Comparison of ENCODE assay signal across 1 fruit fly cellular context in genomic region chrX:15731968-15732367, dm6.
TF ChIP-seq lines count a peak whose summit lies in the region.

TSS of gene CG8191 (plus strand) at chrX:15732178.

TF ChIP-seq in whole organism, embryonic, 481 proteins besides CTCF, POLR2A, EP300 and RAD21 (continued from another document and continues in another):
- TF ChIP-seq ATbp (GFP tag; optimal IDR thresholded peaks at IDR 0.05; lab: Kevin White, UChicago) (no peak), ftz-f1 (GFP tag; optimal IDR thresholded peaks at IDR 0.05; lab: Kevin White, UChicago) (no peak), Max (GFP tag; optimal IDR thresholded peaks at IDR 0.05; lab: Kevin White, UChicago) (no peak), CG17612 (GFP tag; IDR thresholded peaks at IDR 0.05; lab: Robert Waterston, UW) (no peak), CG1233 (GFP tag; optimal IDR thresholded peaks at IDR 0.05; lab: Kevin White, UChicago) (no peak), vnd (GFP tag; IDR thresholded peaks at IDR 0.05; lab: Robert Waterston, UW; ENCODE audit: partially characterized antibody) (peak; percentile 61; the same call in 2 of the 3 replicates), fu2 (GFP tag; optimal IDR thresholded peaks at IDR 0.05; lab: Kevin White, UChicago) (no peak), nom (GFP tag; optimal IDR thresholded peaks at IDR 0.05; lab: Kevin White, UChicago) (no peak), sob (GFP tag; IDR thresholded peaks at IDR 0.05; lab: Robert Waterston, UW) (no peak), ase (GFP tag; IDR thresholded peaks at IDR 0.05; lab: Robert Waterston, UW) (no peak), CG3995 (GFP tag; optimal IDR thresholded peaks at IDR 0.05; lab: Kevin White, UChicago) (peak; percentile 88), CG12744 (GFP tag; optimal IDR thresholded peaks at IDR 0.05; lab: Kevin White, UChicago) (no peak), Sry-β (GFP tag; optimal IDR thresholded peaks at IDR 0.05; lab: Kevin White, UChicago) (peak; percentile 17), gt (GFP tag; IDR thresholded peaks at IDR 0.05; lab: Robert Waterston, UW) (no peak), CG7271 (tag; optimal IDR thresholded peaks at IDR 0.05; lab: Kevin White, UChicago) (no peak), CG1647 (GFP tag; optimal IDR thresholded peaks at IDR 0.05; lab: Kevin White, UChicago) (no peak), amos (GFP tag; IDR thresholded peaks at IDR 0.05; lab: Robert Waterston, UW; ENCODE audit: partially characterized antibody) (peak; percentile 72), her (GFP tag; optimal IDR thresholded peaks at IDR 0.05; lab: Kevin White, UChicago) (no peak), CG10274 (GFP tag; optimal IDR thresholded peaks at IDR 0.05; lab: Kevin White, UChicago) (no peak), seq (GFP tag; IDR thresholded peaks at IDR 0.05; lab: Robert Waterston, UW) (no peak), al (GFP tag; IDR thresholded peaks at IDR 0.05; lab: Robert Waterston, UW) (no peak), nau (GFP tag; optimal IDR thresholded peaks at IDR 0.05; lab: Kevin White, UChicago) (no peak), pum (GFP tag; optimal IDR thresholded peaks at IDR 0.05; lab: Kevin White, UChicago) (no peak), Ravus (GFP tag; IDR thresholded peaks at IDR 0.05; lab: Robert Waterston, UW) (no peak), CG11456 (GFP tag; IDR thresholded peaks at IDR 0.05; lab: Robert Waterston, UW) (no peak), CG9797 (GFP tag; optimal IDR thresholded peaks at IDR 0.05; lab: Kevin White, UChicago) (no peak), trem (tag; optimal IDR thresholded peaks at IDR 0.05; lab: Kevin White, UChicago) (no peak), CG14050 (GFP tag; IDR thresholded peaks at IDR 0.05; lab: Robert Waterston, UW) (no peak), unpg (GFP tag; optimal IDR thresholded peaks at IDR 0.05; lab: Kevin White, UChicago) (no peak), dysf (GFP tag; IDR thresholded peaks at IDR 0.05; lab: Robert Waterston, UW) (no peak), CG4854 (GFP tag; optimal IDR thresholded peaks at IDR 0.05; lab: Kevin White, UChicago) (no peak), Adf1 (GFP tag; IDR thresholded peaks at IDR 0.05; lab: Robert Waterston, UW) (no peak), hth (optimal IDR thresholded peaks at IDR 0.05; lab: Kevin White, UChicago) (no peak), Sox102F (GFP tag; optimal IDR thresholded peaks at IDR 0.05; lab: Kevin White, UChicago) (no peak), NFAT (GFP tag; IDR thresholded peaks at IDR 0.05; lab: Robert Waterston, UW) (no peak), sens-2 (GFP tag; IDR thresholded peaks at IDR 0.05; lab: Robert Waterston, UW) (no peak), CG4424 (GFP tag; optimal IDR thresholded peaks at IDR 0.05; lab: Kevin White, UChicago) (no peak), Bdp1 (GFP tag; optimal IDR thresholded peaks at IDR 0.05; lab: Kevin White, UChicago) (no peak), CG12299 (tag; optimal IDR thresholded peaks at IDR 0.05; lab: Kevin White, UChicago) (no peak), CG2202 (tag; optimal IDR thresholded peaks at IDR 0.05; lab: Kevin White, UChicago) (no peak), Nf-YC (tag; optimal IDR thresholded peaks at IDR 0.05; lab: Kevin White, UChicago) (no peak), CG3065 (GFP tag; optimal IDR thresholded peaks at IDR 0.05; lab: Kevin White, UChicago) (no peak), CG13775 (GFP tag; optimal IDR thresholded peaks at IDR 0.05; lab: Kevin White, UChicago) (no peak), CG11696 (GFP tag; IDR thresholded peaks at IDR 0.05; lab: Robert Waterston, UW) (no peak), Hr3 (GFP tag; optimal IDR thresholded peaks at IDR 0.05; lab: Kevin White, UChicago) (no peak), maf-S (GFP tag; optimal IDR thresholded peaks at IDR 0.05; lab: Kevin White, UChicago) (no peak), CG5953 (GFP tag; IDR thresholded peaks at IDR 0.05; lab: Robert Waterston, UW) (no peak), CG8281 (tag; optimal IDR thresholded peaks at IDR 0.05; lab: Kevin White, UChicago) (no peak), nerfin-2 (GFP tag; IDR thresholded peaks at IDR 0.05; lab: Robert Waterston, UW; ENCODE audit: partially characterized antibody) (peak; percentile 73), fd102C (GFP tag; optimal IDR thresholded peaks at IDR 0.05; lab: Kevin White, UChicago) (no peak), YL-1 (GFP tag; optimal IDR thresholded peaks at IDR 0.05; lab: Kevin White, UChicago) (peak; percentile 23), CG12391 (tag; optimal IDR thresholded peaks at IDR 0.05; lab: Kevin White, UChicago) (no peak), CG10147 (GFP tag; optimal IDR thresholded peaks at IDR 0.05; lab: Kevin White, UChicago) (no peak), ro (GFP tag; IDR thresholded peaks at IDR 0.05; lab: Robert Waterston, UW) (no peak), eve (GFP tag; optimal IDR thresholded peaks at IDR 0.05; lab: Kevin White, UChicago) (no peak), Sox100B (GFP tag; optimal IDR thresholded peaks at IDR 0.05; lab: Kevin White, UChicago) (no peak), E2f2 (GFP tag; IDR thresholded peaks at IDR 0.05; lab: Robert Waterston, UW) (peak; percentile 87), CG17359 (tag; optimal IDR thresholded peaks at IDR 0.05; lab: Kevin White, UChicago) (no peak), org-1 (GFP tag; optimal IDR thresholded peaks at IDR 0.05; lab: Kevin White, UChicago) (no peak), Atf3 (GFP tag; optimal IDR thresholded peaks at IDR 0.05; lab: Kevin White, UChicago) (no peak), CG1602 (GFP tag; optimal IDR thresholded peaks at IDR 0.05; lab: Kevin White, UChicago) (no peak), repo (GFP tag; optimal IDR thresholded peaks at IDR 0.05; lab: Kevin White, UChicago) (no peak), Camta (GFP tag; optimal IDR thresholded peaks at IDR 0.05; lab: Kevin White, UChicago) (no peak), CG17912 (GFP tag; optimal IDR thresholded peaks at IDR 0.05; lab: Kevin White, UChicago) (no peak), CG12104 (GFP tag; optimal IDR thresholded peaks at IDR 0.05; lab: Kevin White, UChicago) (no peak), mld (GFP tag; IDR thresholded peaks at IDR 0.05; lab: Robert Waterston, UW; ENCODE audit: partially characterized antibody) (peak; percentile 75; the same call in 2 of the 3 replicates), CG11695 (GFP tag; IDR thresholded peaks at IDR 0.05; lab: Robert Waterston, UW) (no peak), CG1603 (tag; optimal IDR thresholded peaks at IDR 0.05; lab: Kevin White, UChicago) (no peak), Sry-δ (GFP tag; optimal IDR thresholded peaks at IDR 0.05; lab: Kevin White, UChicago) (peak; percentile 32), Mes4 (GFP tag; optimal IDR thresholded peaks at IDR 0.05; lab: Kevin White, UChicago) (no peak), CG2712 (tag; optimal IDR thresholded peaks at IDR 0.05; lab: Kevin White, UChicago) (no peak), disco-r (GFP tag; optimal IDR thresholded peaks at IDR 0.05; lab: Kevin White, UChicago) (no peak), CG10321 (GFP tag; IDR thresholded peaks at IDR 0.05; lab: Robert Waterston, UW) (no peak), CG8944 (GFP tag; optimal IDR thresholded peaks at IDR 0.05; lab: Kevin White, UChicago) (no peak), chif (GFP tag; optimal IDR thresholded peaks at IDR 0.05; lab: Kevin White, UChicago) (no peak), CG18011 (GFP tag; optimal IDR thresholded peaks at IDR 0.05; lab: Kevin White, UChicago) (no peak), CG6765 (GFP tag; optimal IDR thresholded peaks at IDR 0.05; lab: Kevin White, UChicago) (no peak), CG43689 (GFP tag; IDR thresholded peaks at IDR 0.05; lab: Robert Waterston, UW) (no peak), CG10543 (GFP tag; optimal IDR thresholded peaks at IDR 0.05; lab: Kevin White, UChicago) (no peak), CG9876 (GFP tag; optimal IDR thresholded peaks at IDR 0.05; lab: Kevin White, UChicago) (no peak), sim (GFP tag; IDR thresholded peaks at IDR 0.05; lab: Robert Waterston, UW) (no peak), CG1024 (GFP tag; IDR thresholded peaks at IDR 0.05; lab: Robert Waterston, UW) (no peak), gsb (GFP tag; IDR thresholded peaks at IDR 0.05; lab: Robert Waterston, UW) (no peak), z (GFP tag; IDR thresholded peaks at IDR 0.05; lab: Robert Waterston, UW) (no peak), Hsf (GFP tag; optimal IDR thresholded peaks at IDR 0.05; lab: Kevin White, UChicago) (no peak), az2 (GFP tag; optimal IDR thresholded peaks at IDR 0.05; lab: Kevin White, UChicago) (no peak), tna (GFP tag; IDR thresholded peaks at IDR 0.05; lab: Robert Waterston, UW; ENCODE audit: partially characterized antibody) (peak; percentile 84), ssp (GFP tag; IDR thresholded peaks at IDR 0.05; lab: Robert Waterston, UW) (no peak), CG7928 (GFP tag; optimal IDR thresholded peaks at IDR 0.05; lab: Kevin White, UChicago) (no peak), mirr (GFP tag; optimal IDR thresholded peaks at IDR 0.05; lab: Kevin White, UChicago) (no peak), Ada2b (GFP tag; IDR thresholded peaks at IDR 0.05; lab: Robert Waterston, UW) (no peak), row (GFP tag; IDR thresholded peaks at IDR 0.05; lab: Robert Waterston, UW) (no peak), CG11085 (GFP tag; IDR thresholded peaks at IDR 0.05; lab: Robert Waterston, UW) (no peak), CG2129 (GFP tag; IDR thresholded peaks at IDR 0.05; lab: Robert Waterston, UW; ENCODE audit: partially characterized antibody) (peak; percentile 45; the same call in 1 of the 2 replicates), CG15696 (tag; optimal IDR thresholded peaks at IDR 0.05; lab: Kevin White, UChicago) (no peak), Six4 (GFP tag; optimal IDR thresholded peaks at IDR 0.05; lab: Kevin White, UChicago) (no peak), CG6689 (GFP tag; IDR thresholded peaks at IDR 0.05; lab: Robert Waterston, UW) (no peak), CG1792 (GFP tag; optimal IDR thresholded peaks at IDR 0.05; lab: Kevin White, UChicago) (no peak), Fer1 (GFP tag; optimal IDR thresholded peaks at IDR 0.05; lab: Kevin White, UChicago) (no peak), cwo (GFP tag; optimal IDR thresholded peaks at IDR 0.05; lab: Kevin White, UChicago) (no peak), CG10431 (GFP tag; optimal IDR thresholded peaks at IDR 0.05; lab: Kevin White, UChicago) (no peak), CG6813 (GFP tag; optimal IDR thresholded peaks at IDR 0.05; lab: Kevin White, UChicago) (no peak), CG13424 (tag; optimal IDR thresholded peaks at IDR 0.05; lab: Kevin White, UChicago) (no peak), Usf (GFP tag; optimal IDR thresholded peaks at IDR 0.05; lab: Kevin White, UChicago) (no peak), NC2β (GFP tag; optimal IDR thresholded peaks at IDR 0.05; lab: Kevin White, UChicago) (no peak), ara (GFP tag; IDR thresholded peaks at IDR 0.05; lab: Robert Waterston, UW) (no peak), stwl (tag; optimal IDR thresholded peaks at IDR 0.05; lab: Kevin White, UChicago) (no peak), lab (GFP tag; optimal IDR thresholded peaks at IDR 0.05; lab: Kevin White, UChicago) (no peak), CG8359 (GFP tag; optimal IDR thresholded peaks at IDR 0.05; lab: Kevin White, UChicago; ENCODE audit: borderline replicate concordance) (no peak), CG7357 (GFP tag; IDR thresholded peaks at IDR 0.05; lab: Robert Waterston, UW) (no peak), tap (tag; optimal IDR thresholded peaks at IDR 0.05; lab: Kevin White, UChicago) (no peak), CG3163 (GFP tag; optimal IDR thresholded peaks at IDR 0.05; lab: Kevin White, UChicago) (no peak), CG3847 (GFP tag; IDR thresholded peaks at IDR 0.05; lab: Robert Waterston, UW) (no peak), Poxn (GFP tag; IDR thresholded peaks at IDR 0.05; lab: Robert Waterston, UW) (no peak), phol (tag; optimal IDR thresholded peaks at IDR 0.05; lab: Kevin White, UChicago) (no peak), Hand (GFP tag; optimal IDR thresholded peaks at IDR 0.05; lab: Kevin White, UChicago) (no peak), wdn (GFP tag; IDR thresholded peaks at IDR 0.05; lab: Robert Waterston, UW) (no peak), Fer3 (tag; optimal IDR thresholded peaks at IDR 0.05; lab: Kevin White, UChicago) (no peak), zen (tag; optimal IDR thresholded peaks at IDR 0.05; lab: Kevin White, UChicago) (no peak), CG11093 (GFP tag; IDR thresholded peaks at IDR 0.05; lab: Robert Waterston, UW) (no peak), Taf1 (GFP tag; IDR thresholded peaks at IDR 0.05; lab: Robert Waterston, UW) (no peak), CG2875 (GFP tag; optimal IDR thresholded peaks at IDR 0.05; lab: Kevin White, UChicago) (no peak), CHES-1-like (GFP tag; optimal IDR thresholded peaks at IDR 0.05; lab: Kevin White, UChicago) (no peak), slou (GFP tag; optimal IDR thresholded peaks at IDR 0.05; lab: Kevin White, UChicago) (no peak), yki (optimal IDR thresholded peaks at IDR 0.05; lab: Kevin White, UChicago) (no peak), CG30020 (tag; optimal IDR thresholded peaks at IDR 0.05; lab: Kevin White, UChicago) (no peak), zfh2 (GFP tag; optimal IDR thresholded peaks at IDR 0.05; lab: Kevin White, UChicago) (no peak), insv (GFP tag; optimal IDR thresholded peaks at IDR 0.05; lab: Kevin White, UChicago) (no peak), Hmr (GFP tag; optimal IDR thresholded peaks at IDR 0.05; lab: Kevin White, UChicago) (no peak), mam (GFP tag; optimal IDR thresholded peaks at IDR 0.05; lab: Kevin White, UChicago) (no peak), lmd (GFP tag; IDR thresholded peaks at IDR 0.05; lab: Robert Waterston, UW) (no peak), ewg (GFP tag; optimal IDR thresholded peaks at IDR 0.05; lab: Kevin White, UChicago) (no peak), kni (GFP tag; optimal IDR thresholded peaks at IDR 0.05; lab: Kevin White, UChicago) (no peak), br (optimal IDR thresholded peaks at IDR 0.05; lab: Kevin White, UChicago) (no peak), Lim3 (GFP tag; IDR thresholded peaks at IDR 0.05; lab: Robert Waterston, UW) (no peak), knrl (GFP tag; IDR thresholded peaks at IDR 0.05; lab: Robert Waterston, UW; ENCODE audit: partially characterized antibody) (peak; percentile 44; the same call in 2 of the 3 replicates), abd-A (tag; optimal IDR thresholded peaks at IDR 0.05; lab: Kevin White, UChicago) (no peak), CG33213 (GFP tag; optimal IDR thresholded peaks at IDR 0.05; lab: Kevin White, UChicago) (no peak), psq (GFP tag; optimal IDR thresholded peaks at IDR 0.05; lab: Kevin White, UChicago) (no peak), Pdp1 (GFP tag; optimal IDR thresholded peaks at IDR 0.05; lab: Kevin White, UChicago) (no peak), run (tag; optimal IDR thresholded peaks at IDR 0.05; lab: Kevin White, UChicago) (no peak), vfl (GFP tag; optimal IDR thresholded peaks at IDR 0.05; lab: Kevin White, UChicago) (no peak)
